Fruit fly (Drosophila melanogaster) whole organism, embryonic: ENCODE results near the gene Arc42.

Source experiments
- Bgb ChIP-seq: fragments of 200-800 bp; sonication (Bioruptor generic); IDR thresholded peaks from 2 replicates; pipeline ENCODE4 v1.3.6; 2022; ENCODE audit warnings: missing biosample characterization, missing genetic modification characterization; ENCODE audit not compliant: partially characterized antibody
- CG10366 ChIP-seq: fragments of 200-800 bp; sonication (Bioruptor generic); IDR thresholded peaks from 2 replicates; pipeline ENCODE4 v1.3.6; 2022; ENCODE audit warnings: missing biosample characterization, missing genetic modification characterization
- CG10543 ChIP-seq: fragments of 200-800 bp; sonication (Bioruptor generic); optimal IDR thresholded peaks from 3 replicates; lab custom pipeline; 2017; ENCODE audit warnings: missing biosample characterization, mild to moderate bottlenecking, missing genetic modification characterization, moderate library complexity
- CG11247 ChIP-seq: fragments of 200-800 bp; sonication (Bioruptor generic); IDR thresholded peaks from 2 replicates; pipeline ENCODE4 v1.3.6; 2022; ENCODE audit warnings: missing biosample characterization, missing genetic modification characterization
- CG13287 ChIP-seq: fragments of 200-800 bp; sonication (Bioruptor generic); IDR thresholded peaks from 2 replicates; pipeline ENCODE4 v1.3.6; 2022; ENCODE audit warnings: missing biosample characterization, missing genetic modification characterization; ENCODE audit not compliant: partially characterized antibody
- CG13296 ChIP-seq: fragments of 200-800 bp; sonication (Bioruptor generic); optimal IDR thresholded peaks from 3 replicates; lab custom pipeline; 2018; ENCODE audit warnings: missing biosample characterization, mild to moderate bottlenecking, missing genetic modification characterization
- CG16779 ChIP-seq: fragments of 200-800 bp; sonication (Bioruptor generic); IDR thresholded peaks from 2 replicates; pipeline ENCODE4 v1.3.6; 2022; ENCODE audit warnings: missing biosample characterization, missing genetic modification characterization
- CG17186 ChIP-seq: fragments of 200-800 bp; sonication (Bioruptor generic); optimal IDR thresholded peaks from 3 replicates; lab custom pipeline; 2017; ENCODE audit warnings: missing biosample characterization, missing genetic modification reagents, missing genetic modification characterization
- CG17912 ChIP-seq: fragments of 200-800 bp; sonication (Bioruptor generic); optimal IDR thresholded peaks from 2 replicates; lab custom pipeline; 2018; ENCODE audit warnings: missing biosample characterization, mild to moderate bottlenecking, missing genetic modification characterization
- CG18599 ChIP-seq: fragments of 200-800 bp; sonication (Bioruptor generic); optimal IDR thresholded peaks from 3 replicates; lab custom pipeline; 2017; ENCODE audit warnings: missing biosample characterization, missing genetic modification characterization, mild to moderate bottlenecking, moderate library complexity, missing genetic modification reagents
- CG2120 ChIP-seq: fragments of 200-800 bp; sonication (Bioruptor generic); optimal IDR thresholded peaks from 3 replicates; lab custom pipeline; 2016; ENCODE audit warnings: missing biosample characterization, missing genetic modification characterization
- CG5180 ChIP-seq: fragments of 200-800 bp; sonication (Bioruptor generic); optimal IDR thresholded peaks from 3 replicates; lab custom pipeline; 2017; ENCODE audit warnings: missing biosample characterization, missing genetic modification characterization, mild to moderate bottlenecking, moderate library complexity, missing genetic modification reagents
- CoRest ChIP-seq: fragments of 200-800 bp; sonication (Bioruptor generic); optimal IDR thresholded peaks from 3 replicates; lab custom pipeline; 2018; ENCODE audit warnings: missing biosample characterization, mild to moderate bottlenecking, missing genetic modification characterization, moderate library complexity
- D19B ChIP-seq: fragments of 200-800 bp; sonication (Bioruptor generic); optimal IDR thresholded peaks from 2 replicates; lab custom pipeline; 2017; ENCODE audit warnings: missing biosample characterization, mild to moderate bottlenecking, missing genetic modification characterization
- Dek ChIP-seq: fragments of 200-800 bp; sonication (Bioruptor generic); optimal IDR thresholded peaks from 3 replicates; lab custom pipeline; 2019; ENCODE audit warnings: missing biosample characterization, mild to moderate bottlenecking, missing genetic modification characterization, moderate library complexity
- Dip2 ChIP-seq: fragments of 200-800 bp; sonication (Bioruptor generic); IDR thresholded peaks from 2 replicates; pipeline ENCODE4 v1.3.6; 2022; ENCODE audit warnings: missing biosample characterization, missing genetic modification characterization
- Dip3 ChIP-seq: fragments of 200-800 bp; sonication (Bioruptor generic); optimal IDR thresholded peaks from 3 replicates; lab custom pipeline; 2016; ENCODE audit warnings: missing biosample characterization, missing genetic modification characterization
- Eip74EF ChIP-seq, 2 experiments: fragments of 200-800 bp in 1 of 2; fragments of >200 bp in 1 of 2; sonication (Bioruptor generic) in 1 of 2; optimal IDR thresholded peaks; 2 replicates each; lab custom pipeline; 2017 to 2019; ENCODE audit warnings: missing biosample characterization in 2 of 2, missing genetic modification characterization in 2 of 2, mild to moderate bottlenecking in 1 of 2, moderate library complexity in 1 of 2
- Gug ChIP-seq: fragments of 200-800 bp; sonication (Bioruptor generic); IDR thresholded peaks from 4 replicates; pipeline ENCODE4 v1.3.6; 2022; ENCODE audit warnings: missing biosample characterization, missing genetic modification characterization
- Hey ChIP-seq: fragments of 200-800 bp; sonication (Bioruptor generic); optimal IDR thresholded peaks from 3 replicates; lab custom pipeline; 2018; ENCODE audit warnings: missing biosample characterization, mild to moderate bottlenecking, missing genetic modification characterization
- Hr3 ChIP-seq: fragments of 200-800 bp; sonication (Bioruptor generic); optimal IDR thresholded peaks from 3 replicates; lab custom pipeline; 2016; ENCODE audit warnings: missing biosample characterization, missing genetic modification characterization
- Lhr ChIP-seq: fragments of 200-800 bp; sonication (Bioruptor generic); optimal IDR thresholded peaks from 3 replicates; lab custom pipeline; 2017; ENCODE audit warnings: mild to moderate bottlenecking, missing biosample characterization, missing genetic modification reagents, missing genetic modification characterization
- MBD-R2 ChIP-seq: fragments of 200-800 bp; sonication (Bioruptor generic); IDR thresholded peaks from 2 replicates; pipeline ENCODE4 v1.3.6; 2022; ENCODE audit warnings: missing biosample characterization, missing genetic modification characterization
- NK7.1 ChIP-seq: fragments of 200-800 bp; sonication (Bioruptor generic); optimal IDR thresholded peaks from 3 replicates; lab custom pipeline; 2016; ENCODE audit warnings: missing biosample characterization, missing genetic modification characterization
- Rfx ChIP-seq: fragments of 200-800 bp; sonication (Bioruptor generic); IDR thresholded peaks from 2 replicates; pipeline ENCODE4 v1.3.6; 2022; ENCODE audit warnings: missing biosample characterization, missing genetic modification characterization
- Stat92E ChIP-seq, 3 experiments: fragments of >200 bp in 2 of 3; fragments of 200-800 bp in 1 of 3; sonication (Bioruptor generic) in 1 of 3; optimal IDR thresholded peaks; 2 replicates each; lab custom pipeline; 2017 to 2019; ENCODE audit warnings: missing biosample characterization in 3 of 3, missing genetic modification characterization in 3 of 3, mild to moderate bottlenecking in 1 of 3, moderate library complexity in 1 of 3
- abd-A ChIP-seq: fragments of 200-800 bp; sonication (Bioruptor generic); optimal IDR thresholded peaks from 3 replicates; lab custom pipeline; 2019; ENCODE audit warnings: missing biosample characterization, mild to moderate bottlenecking, missing genetic modification characterization, moderate library complexity
- chinmo ChIP-seq: fragments of 200-800 bp; sonication (Bioruptor generic); IDR thresholded peaks from 4 replicates; pipeline ENCODE4 v1.3.6; 2022; ENCODE audit warnings: missing biosample characterization, missing genetic modification characterization; ENCODE audit not compliant: partially characterized antibody
- disco-r ChIP-seq: fragments of 200-800 bp; sonication (Bioruptor generic); optimal IDR thresholded peaks from 2 replicates; lab custom pipeline; 2016; ENCODE audit warnings: missing biosample characterization, missing genetic modification characterization
- emc ChIP-seq: fragments of 200-800 bp; sonication (Bioruptor generic); optimal IDR thresholded peaks from 2 replicates; lab custom pipeline; 2016; ENCODE audit warnings: missing biosample characterization, missing genetic modification characterization
- exex ChIP-seq: fragments of 200-800 bp; sonication (Bioruptor generic); optimal IDR thresholded peaks from 4 replicates; lab custom pipeline; 2018; ENCODE audit warnings: missing biosample characterization, mild to moderate bottlenecking, missing genetic modification characterization, moderate library complexity
- eyg ChIP-seq: fragments of 200-800 bp; sonication (Bioruptor generic); optimal IDR thresholded peaks from 3 replicates; lab custom pipeline; 2016; ENCODE audit warnings: missing biosample characterization, missing genetic modification characterization
- gce ChIP-seq: fragments of 200-800 bp; sonication (Bioruptor generic); IDR thresholded peaks from 3 replicates; pipeline ENCODE4 v1.3.6; 2022; ENCODE audit warnings: missing biosample characterization, missing genetic modification characterization
- grn ChIP-seq: fragments of 200-800 bp; sonication (Bioruptor generic); optimal IDR thresholded peaks from 3 replicates; lab custom pipeline; 2017; ENCODE audit warnings: missing biosample characterization, missing genetic modification characterization
- hkb ChIP-seq, 2 experiments: fragments of 200-800 bp in 1 of 2; fragments of >200 bp in 1 of 2; sonication (Bioruptor generic) in 1 of 2; IDR thresholded peaks in 1 of 2; optimal IDR thresholded peaks in 1 of 2; 2 replicates each; pipeline versions ENCODE4 v1.3.6 to Lab custom; 2017 to 2022; ENCODE audit warnings: missing biosample characterization in 1 of 2, missing genetic modification characterization in 1 of 2
- jigr1 ChIP-seq: fragments of 200-800 bp; sonication (Bioruptor generic); IDR thresholded peaks from 3 replicates; pipeline ENCODE4 v1.3.6; 2022; ENCODE audit warnings: missing biosample characterization, missing genetic modification characterization
- jing ChIP-seq: fragments of 200-800 bp; sonication (Bioruptor generic); optimal IDR thresholded peaks from 2 replicates; lab custom pipeline; 2018; ENCODE audit warnings: missing biosample characterization, mild to moderate bottlenecking, missing genetic modification characterization
- nau ChIP-seq: fragments of 200-800 bp; sonication (Bioruptor generic); optimal IDR thresholded peaks from 3 replicates; lab custom pipeline; 2017; ENCODE audit warnings: missing biosample characterization, mild to moderate bottlenecking, missing genetic modification characterization, missing genetic modification reagents
- odd ChIP-seq: fragments of 200-800 bp; sonication (Bioruptor generic); optimal IDR thresholded peaks from 2 replicates; lab custom pipeline; 2017; ENCODE audit warnings: missing biosample characterization, mild to moderate bottlenecking, missing genetic modification characterization
- org-1 ChIP-seq: fragments of 200-800 bp; sonication (Bioruptor generic); optimal IDR thresholded peaks from 2 replicates; lab custom pipeline; 2017; ENCODE audit warnings: missing biosample characterization, missing genetic modification characterization
- scrt ChIP-seq: fragments of 200-800 bp; sonication (Bioruptor generic); optimal IDR thresholded peaks from 2 replicates; lab custom pipeline; 2018; ENCODE audit warnings: missing biosample characterization, mild to moderate bottlenecking, missing genetic modification characterization, moderate library complexity
- sens-2 ChIP-seq: fragments of 200-800 bp; sonication (Bioruptor generic); IDR thresholded peaks from 2 replicates; pipeline ENCODE4 v1.3.6; 2022; ENCODE audit warnings: missing biosample characterization, missing genetic modification characterization
- seq ChIP-seq: fragments of 200-800 bp; sonication (Bioruptor generic); IDR thresholded peaks from 2 replicates; pipeline ENCODE4 v1.3.6; 2022; ENCODE audit warnings: missing biosample characterization, missing genetic modification characterization
- stwl ChIP-seq: fragments of 200-800 bp; sonication (Bioruptor generic); optimal IDR thresholded peaks from 3 replicates; lab custom pipeline; 2018; ENCODE audit warnings: missing biosample characterization, mild to moderate bottlenecking, missing genetic modification characterization, moderate library complexity
- vnd ChIP-seq: fragments of 200-800 bp; sonication (Bioruptor generic); IDR thresholded peaks from 3 replicates; pipeline ENCODE4 v1.3.6; 2022; ENCODE audit warnings: missing biosample characterization, missing genetic modification characterization; ENCODE audit not compliant: partially characterized antibody
- wek ChIP-seq: fragments of 200-800 bp; sonication (Bioruptor generic); optimal IDR thresholded peaks from 3 replicates; lab custom pipeline; 2018; ENCODE audit warnings: missing biosample characterization, mild to moderate bottlenecking, missing genetic modification characterization, moderate library complexity

Gene Arc42

dm6 chr3R:19863979-19864775 is 13.4 kb upstream of the Arc42 start, which contains the start of the genes CG4572 and CG4686 (continued):
- TF ChIP-seq MBD-R2 (GFP tag; lab: Robert Waterston, UW) (peak; percentile 60), Rfx (peak; percentile 87), jing (GFP tag; lab: Kevin White, UChicago) (peak; percentile 23), CG17912 (GFP tag; lab: Kevin White, UChicago) (peak; percentile 27), Bgb (no peak), NK7.1 (GFP tag; lab: Kevin White, UChicago) (no peak), CG16779 (GFP tag; lab: Robert Waterston, UW) (no peak), org-1 (peak; percentile 39), seq (GFP tag; lab: Robert Waterston, UW) (0 out of 2 replicates have a peak, but pooled peaks have one; percentile 37), CG11247 (peak; percentile 68; the same call in 1 of the 2 replicates), scrt (peak; percentile 55), Lhr (GFP tag; lab: Kevin White, UChicago) (peak; percentile 48), disco-r (GFP tag; lab: Kevin White, UChicago) (peak; percentile 45), CG13287 (GFP tag; lab: Robert Waterston, UW) (peak; percentile 58; the same call in 1 of the 2 replicates), Dek (peak; percentile 72), exex (tag; lab: Kevin White, UChicago) (peak; percentile 51), wek (GFP tag; lab: Kevin White, UChicago) (no peak)
- TF ChIP-seq, all 482 proteins: peak for 353

- no peak for TF ChIP-seq CG17186 (GFP tag; lab: Kevin White, UChicago)
- no peak for TF ChIP-seq abd-A (tag; lab: Kevin White, UChicago)
- TF ChIP-seq gce = no peak
- peak; percentile 13 for TF ChIP-seq CG10543 (GFP tag; lab: Kevin White, UChicago)
- peak; percentile 42 for TF ChIP-seq odd (GFP tag; lab: Kevin White, UChicago)
- peak; percentile 32 for TF ChIP-seq Hey (tag; lab: Kevin White, UChicago)
- TF ChIP-seq Hr3 (GFP tag; lab: Kevin White, UChicago) = no peak
- TF ChIP-seq Stat92E (GFP tag; optimal IDR thresholded peaks at IDR 0.05; lab: Kevin White, UChicago) = no peak
- peak; percentile 49 for TF ChIP-seq CG13296 (GFP tag; lab: Kevin White, UChicago)
- no peak for TF ChIP-seq eyg (GFP tag; lab: Kevin White, UChicago)
- peak; percentile 16; the same call in 1 of the 3 replicates for TF ChIP-seq vnd (GFP tag; lab: Robert Waterston, UW)
- peak; percentile 29 for TF ChIP-seq grn
- no peak for TF ChIP-seq CG2120 (GFP tag; lab: Kevin White, UChicago)
- TF ChIP-seq CG5180 (GFP tag; lab: Kevin White, UChicago) = no peak
- TF ChIP-seq Dip2 (GFP tag; lab: Robert Waterston, UW) = no peak
- TF ChIP-seq Dip3 (GFP tag; lab: Kevin White, UChicago) = no peak
- no peak for TF ChIP-seq Eip74EF (GFP tag; optimal IDR thresholded peaks at IDR 0.05; lab: Kevin White, UChicago)
- no peak for TF ChIP-seq CoRest (tag; lab: Kevin White, UChicago)
- TF ChIP-seq Gug (GFP tag; lab: Robert Waterston, UW) = no peak
- no peak for TF ChIP-seq hkb (optimal IDR thresholded peaks at IDR 0.05; lab: Kevin White, UChicago)
- TF ChIP-seq hkb (GFP tag; IDR thresholded peaks at IDR 0.05; lab: Robert Waterston, UW) = 0 out of 2 replicates have a peak, but pooled peaks have one; percentile 21
- no peak for TF ChIP-seq CG10366
- no peak for TF ChIP-seq jigr1 (GFP tag; lab: Robert Waterston, UW)
- no peak for TF ChIP-seq D19B (GFP tag; lab: Kevin White, UChicago)
- no peak for TF ChIP-seq nau (GFP tag; lab: Kevin White, UChicago)
- TF ChIP-seq chinmo = 0 out of 4 replicates have a peak, but pooled peaks have one; percentile 55
- TF ChIP-seq CG18599 (GFP tag; lab: Kevin White, UChicago) = peak; percentile 4
- peak; percentile 76 for TF ChIP-seq exex (tag; lab: Kevin White, UChicago)
- TF ChIP-seq emc = no peak
- TF ChIP-seq sens-2 (GFP tag; lab: Robert Waterston, UW) = no peak
- no peak for TF ChIP-seq stwl (tag; lab: Kevin White, UChicago)
Observed at dm6 chr3R:19873102-19873737, 4.3 kb upstream of the Arc42 start.
